Worm (Caenorhabditis elegans): ENCODE data around the gene unc-76.

- TF ChIP-seq nhr-25 (tag; optimal IDR thresholded peaks at IDR 0.05): no peak
- no peak for TF ChIP-seq ztf-4 (tag; optimal IDR thresholded peaks at IDR 0.05)
- TF ChIP-seq snpc-4 (tag; optimal IDR thresholded peaks at IDR 0.05): no peak
These were observed 37.7 kb downstream of the unc-76 start, which contains the start of gene Y75B12A.2 for ce11 chrV:15109260-15109659.

All from whole organism, L2 larva.